Fruit fly (Drosophila melanogaster): ENCODE results near the gene bcd.

bcd gene

DNA sequence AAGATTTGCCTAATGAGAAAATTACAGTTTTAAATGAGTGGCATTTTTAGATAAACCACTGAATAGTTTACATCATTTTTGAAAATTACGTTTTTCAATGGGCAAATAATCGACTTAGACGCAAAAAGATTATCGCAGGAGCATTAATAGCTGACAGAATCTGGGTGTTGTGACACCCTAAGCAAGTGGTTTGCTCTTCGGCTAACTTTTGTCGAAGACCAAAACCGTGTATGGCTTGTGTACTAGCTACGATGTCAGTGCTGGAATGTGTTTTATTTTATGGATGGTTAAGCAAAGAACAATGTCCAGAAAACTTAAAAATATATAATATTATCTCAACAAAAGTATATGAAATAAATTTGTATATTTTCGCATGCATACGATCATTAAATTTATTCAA, 50.4 kb downstream of the bcd start (continued):
- TF ChIP-seq gsb (GFP tag; IDR thresholded peaks at IDR 0.05) (no peak), Fer2 (tag; optimal IDR thresholded peaks at IDR 0.05) (no peak), lola (GFP tag; optimal IDR thresholded peaks at IDR 0.05) (no peak), org-1 (GFP tag; optimal IDR thresholded peaks at IDR 0.05) (no peak), Ets97D (GFP tag; optimal IDR thresholded peaks at IDR 0.05) (peak; percentile 19), CG8765 (GFP tag; IDR thresholded peaks at IDR 0.05) (0 out of 2 replicates have a peak, but pooled peaks have one; percentile 6), corto (GFP tag; optimal IDR thresholded peaks at IDR 0.05) (no peak), ro (GFP tag; IDR thresholded peaks at IDR 0.05) (no peak), da (GFP tag; optimal IDR thresholded peaks at IDR 0.05) (no peak), CG2120 (GFP tag; optimal IDR thresholded peaks at IDR 0.05) (peak; percentile 11), zen (tag; optimal IDR thresholded peaks at IDR 0.05) (peak; percentile 36), nmo (GFP tag; optimal IDR thresholded peaks at IDR 0.05) (peak; percentile 60), CG3847 (GFP tag; IDR thresholded peaks at IDR 0.05) (0 out of 2 replicates have a peak, but pooled peaks have one; percentile 15), dpn (GFP tag; optimal IDR thresholded peaks at IDR 0.05) (no peak), Scr (GFP tag; IDR thresholded peaks at IDR 0.05; ENCODE audit: partially characterized antibody) (peak; percentile 46; the same call in 1 of the 2 replicates), CTCF (GFP tag; optimal IDR thresholded peaks at IDR 0.05) (peak; percentile 85), H15 (GFP tag; IDR thresholded peaks at IDR 0.05) (no peak), sim (GFP tag; IDR thresholded peaks at IDR 0.05) (no peak), CG2199 (GFP tag; IDR thresholded peaks at IDR 0.05) (peak; percentile 74; the same call in 1 of the 3 replicates), onecut (GFP tag; IDR thresholded peaks at IDR 0.05) (no peak), CG34224 (GFP tag; IDR thresholded peaks at IDR 0.05; ENCODE audit: partially characterized antibody) (no peak), Lim3 (GFP tag; IDR thresholded peaks at IDR 0.05) (no peak), Tbp (GFP tag; optimal IDR thresholded peaks at IDR 0.05) (no peak), CG7357 (GFP tag; IDR thresholded peaks at IDR 0.05) (no peak), CG2712 (tag; optimal IDR thresholded peaks at IDR 0.05) (peak; percentile 31), CG15514 (GFP tag; optimal IDR thresholded peaks at IDR 0.05) (no peak), CG7786 (GFP tag; optimal IDR thresholded peaks at IDR 0.05) (no peak), toy (GFP tag; IDR thresholded peaks at IDR 0.05) (no peak), pzg (GFP tag; optimal IDR thresholded peaks at IDR 0.05) (peak; percentile 40), Med (GFP tag) (peak; percentile 74), ap (GFP tag; IDR thresholded peaks at IDR 0.05) (no peak), gfzf (GFP tag; optimal IDR thresholded peaks at IDR 0.05) (peak; percentile 41), CG1832 (GFP tag; optimal IDR thresholded peaks at IDR 0.05) (no peak), CG12104 (GFP tag; optimal IDR thresholded peaks at IDR 0.05) (no peak), eve (GFP tag; optimal IDR thresholded peaks at IDR 0.05) (no peak), salm (tag; optimal IDR thresholded peaks at IDR 0.05) (no peak), D (optimal IDR thresholded peaks at IDR 0.05) (no peak), D (GFP tag; optimal IDR thresholded peaks at IDR 0.05) (no peak), CG12769 (tag; optimal IDR thresholded peaks at IDR 0.05) (no peak), Doc3 (GFP tag; IDR thresholded peaks at IDR 0.05; ENCODE audit: partially characterized antibody) (no peak), tap (tag; optimal IDR thresholded peaks at IDR 0.05) (no peak), Elba2 (GFP tag; optimal IDR thresholded peaks at IDR 0.05) (no peak), Dad (GFP tag; optimal IDR thresholded peaks at IDR 0.05) (no peak), CG14710 (tag; optimal IDR thresholded peaks at IDR 0.05) (no peak), disco-r (GFP tag; optimal IDR thresholded peaks at IDR 0.05) (no peak), Ada2b (GFP tag; IDR thresholded peaks at IDR 0.05) (no peak), jing (GFP tag; optimal IDR thresholded peaks at IDR 0.05) (no peak), CoRest (tag; optimal IDR thresholded peaks at IDR 0.05) (peak; percentile 57), sd (tag; optimal IDR thresholded peaks at IDR 0.05) (peak; percentile 80), CG6854 (GFP tag; optimal IDR thresholded peaks at IDR 0.05) (no peak), knrl (GFP tag; IDR thresholded peaks at IDR 0.05; ENCODE audit: partially characterized antibody) (peak; percentile 49), HmgD (GFP tag; optimal IDR thresholded peaks at IDR 0.05) (peak; percentile 69)

All from whole organism, embryonic.